Worm (Caenorhabditis elegans) whole organism, L2 larva: Measurements from ENCODE around the gene R05G6.5.
A peak's percentile ranks its signal among the peaks of the same experiment; 100 is the strongest.

Experiments used
- C34F6.9 ChIP-seq: fragments of 150-350 bp; optimal IDR thresholded peaks from 2 replicates; lab custom pipeline; 2014; ENCODE audit warnings: missing biosample characterization, missing genetic modification characterization
- F13H6.1 ChIP-seq: sonication (generic microtip); optimal IDR thresholded peaks from 2 replicates; lab custom pipeline; 2016; ENCODE audit warnings: missing genetic modification characterization, missing compliant biosample characterization
- R02D3.7 ChIP-seq: fragments of 150-350 bp; optimal IDR thresholded peaks from 2 replicates; lab custom pipeline; 2014; ENCODE audit warnings: missing biosample characterization, missing genetic modification characterization
- Y55F3AM.14 ChIP-seq: fragments of 200-800 bp; sonication (Bioruptor generic); optimal IDR thresholded peaks from 2 replicates; lab custom pipeline; 2018; ENCODE audit warnings: mild to moderate bottlenecking, missing genetic modification characterization, missing compliant biosample characterization
- ZK546.5 ChIP-seq: sonication (generic microtip); optimal IDR thresholded peaks from 2 replicates; lab custom pipeline; 2017; ENCODE audit warnings: missing biosample characterization, missing genetic modification characterization
- alr-1 ChIP-seq: fragments of 150-350 bp; optimal IDR thresholded peaks from 2 replicates; lab custom pipeline; 2014; ENCODE audit warnings: missing biosample characterization, missing genetic modification characterization
- aly-2 ChIP-seq: fragments of 150-350 bp; optimal IDR thresholded peaks from 2 replicates; lab custom pipeline; 2014; ENCODE audit warnings: missing biosample characterization, missing genetic modification characterization
- ama-1 ChIP-seq: fragments of 150-350 bp; optimal IDR thresholded peaks from 2 replicates; lab custom pipeline; 2018; ENCODE audit warnings: inconsistent platforms
- blmp-1 ChIP-seq: sonication (generic microtip); optimal IDR thresholded peaks from 2 replicates; lab custom pipeline; 2017; ENCODE audit warnings: missing genetic modification characterization, mild to moderate bottlenecking, missing compliant biosample characterization, antibody characterized with exemption, moderate library complexity; ENCODE audit not compliant: insufficient read depth
- ceh-16 ChIP-seq: fragments of 150-350 bp; optimal IDR thresholded peaks from 2 replicates; lab custom pipeline; 2014; ENCODE audit warnings: missing biosample characterization, missing genetic modification characterization
- ceh-82 ChIP-seq: fragments of 150-350 bp; optimal IDR thresholded peaks from 2 replicates; lab custom pipeline; 2014; ENCODE audit warnings: missing biosample characterization, missing genetic modification characterization
- crh-2 ChIP-seq: sonication (generic microtip); optimal IDR thresholded peaks from 2 replicates; lab custom pipeline; 2017; ENCODE audit warnings: missing biosample characterization, missing genetic modification characterization
- dmd-4 ChIP-seq: sonication (generic microtip); optimal IDR thresholded peaks from 2 replicates; lab custom pipeline; 2017; ENCODE audit warnings: missing biosample characterization, missing genetic modification characterization
- egl-27 ChIP-seq: sonication (generic microtip); optimal IDR thresholded peaks from 3 replicates; lab custom pipeline; 2017; ENCODE audit warnings: missing biosample characterization, missing genetic modification reagents, missing genetic modification characterization
- elt-1 ChIP-seq: fragments of 150-350 bp; optimal IDR thresholded peaks from 2 replicates; lab custom pipeline; 2014; ENCODE audit warnings: missing biosample characterization, missing genetic modification characterization
- elt-3 ChIP-seq: sonication (generic microtip); optimal IDR thresholded peaks from 2 replicates; lab custom pipeline; 2017; ENCODE audit warnings: missing biosample characterization, missing genetic modification characterization
- fos-1 ChIP-seq: fragments of 150-350 bp; optimal IDR thresholded peaks from 2 replicates; lab custom pipeline; 2014; ENCODE audit warnings: missing biosample characterization, missing genetic modification characterization
- gmeb-1 ChIP-seq: fragments of 150-350 bp; optimal IDR thresholded peaks from 2 replicates; lab custom pipeline; 2014; ENCODE audit warnings: missing biosample characterization, missing genetic modification characterization
- lin-11 ChIP-seq: fragments of 150-350 bp; sonication (generic microtip); optimal IDR thresholded peaks from 2 replicates; lab custom pipeline; 2014; ENCODE audit warnings: missing biosample characterization, missing genetic modification characterization, inconsistent platforms, mixed read lengths
- lin-13 ChIP-seq: fragments of 150-350 bp; optimal IDR thresholded peaks from 2 replicates; lab custom pipeline; 2014; ENCODE audit warnings: missing biosample characterization, missing genetic modification reagents, missing genetic modification characterization
- lin-39 ChIP-seq: fragments of 150-350 bp; optimal IDR thresholded peaks from 2 replicates; lab custom pipeline; 2014; ENCODE audit warnings: missing biosample characterization, missing genetic modification reagents, missing genetic modification characterization
- lsy-2 ChIP-seq, 2 experiments: fragments of 150-350 bp in 1 of 2; sonication (generic microtip) in 1 of 2; optimal IDR thresholded peaks; 2 replicates each; lab custom pipeline; 2014 to 2017; ENCODE audit warnings: missing biosample characterization in 2 of 2, missing genetic modification characterization in 2 of 2
- mab-5 ChIP-seq: fragments of 150-350 bp; optimal IDR thresholded peaks from 2 replicates; lab custom pipeline; 2014; ENCODE audit warnings: missing biosample characterization, missing genetic modification characterization
- mbf-1 ChIP-seq: sonication (generic microtip); optimal IDR thresholded peaks from 2 replicates; lab custom pipeline; 2017; ENCODE audit warnings: missing biosample characterization, missing genetic modification characterization
- mdl-1 ChIP-seq, 2 experiments: fragments of 150-350 bp in 1 of 2; sonication (generic microtip) in 1 of 2; optimal IDR thresholded peaks; 2 replicates each; lab custom pipeline; 2017; ENCODE audit warnings: missing biosample characterization in 2 of 2, missing genetic modification characterization in 2 of 2
- nhr-10 ChIP-seq: sonication (generic microtip); optimal IDR thresholded peaks from 2 replicates; lab custom pipeline; 2017; ENCODE audit warnings: missing biosample characterization, missing genetic modification characterization
- nhr-11 ChIP-seq: fragments of 150-350 bp; optimal IDR thresholded peaks from 2 replicates; lab custom pipeline; 2014; ENCODE audit warnings: missing biosample characterization, missing genetic modification characterization
- nhr-12 ChIP-seq: fragments of 150-350 bp; optimal IDR thresholded peaks from 2 replicates; lab custom pipeline; 2014; ENCODE audit warnings: missing biosample characterization, missing genetic modification characterization
- nhr-129 ChIP-seq: fragments of 150-350 bp; optimal IDR thresholded peaks from 2 replicates; lab custom pipeline; 2014; ENCODE audit warnings: missing biosample characterization, missing genetic modification characterization
- nhr-21 ChIP-seq: fragments of 150-350 bp; optimal IDR thresholded peaks from 2 replicates; lab custom pipeline; 2014; ENCODE audit warnings: missing biosample characterization, missing genetic modification characterization
- nhr-23 ChIP-seq: fragments of 150-350 bp; optimal IDR thresholded peaks from 2 replicates; lab custom pipeline; 2014; ENCODE audit warnings: missing biosample characterization, missing genetic modification reagents, missing genetic modification characterization
- nhr-237 ChIP-seq: fragments of 150-350 bp; optimal IDR thresholded peaks from 2 replicates; lab custom pipeline; 2014; ENCODE audit warnings: missing biosample characterization, missing genetic modification characterization
- nhr-25 ChIP-seq: fragments of 150-350 bp; sonication (generic microtip); optimal IDR thresholded peaks from 3 replicates; lab custom pipeline; 2014; ENCODE audit warnings: missing biosample characterization, missing genetic modification characterization
- nhr-6 ChIP-seq: fragments of 150-350 bp; optimal IDR thresholded peaks from 2 replicates; lab custom pipeline; 2014; ENCODE audit warnings: missing biosample characterization, missing genetic modification characterization
- nhr-77 ChIP-seq: fragments of 150-350 bp; optimal IDR thresholded peaks from 2 replicates; lab custom pipeline; 2014; ENCODE audit warnings: missing biosample characterization, missing genetic modification characterization
- peb-1 ChIP-seq: fragments of 150-350 bp; optimal IDR thresholded peaks from 2 replicates; lab custom pipeline; 2014; ENCODE audit warnings: missing biosample characterization, missing genetic modification characterization
- sem-4 ChIP-seq: fragments of 150-350 bp; optimal IDR thresholded peaks from 2 replicates; lab custom pipeline; 2014; ENCODE audit warnings: missing biosample characterization, missing genetic modification reagents, missing genetic modification characterization
- skn-1 ChIP-seq: sonication (generic microtip); optimal IDR thresholded peaks from 2 replicates; lab custom pipeline; 2017; ENCODE audit warnings: missing biosample characterization, missing genetic modification characterization
- sma-3 ChIP-seq: sonication (generic microtip); optimal IDR thresholded peaks from 2 replicates; lab custom pipeline; 2016; ENCODE audit warnings: missing genetic modification reagents, missing genetic modification characterization, missing compliant biosample characterization
- sma-9 ChIP-seq, 2 experiments: fragments of 150-350 bp in 1 of 2; sonication (generic microtip) in 1 of 2; optimal IDR thresholded peaks; 2 replicates each; lab custom pipeline; 2014 to 2016; ENCODE audit warnings: missing genetic modification characterization in 2 of 2, mild to moderate bottlenecking in 1 of 2, missing biosample characterization in 1 of 2, missing compliant biosample characterization in 1 of 2, missing genetic modification reagents in 1 of 2, moderate library complexity in 1 of 2
- snpc-4 ChIP-seq: fragments of 150-350 bp; optimal IDR thresholded peaks from 2 replicates; lab custom pipeline; 2014; ENCODE audit warnings: missing biosample characterization, missing genetic modification characterization
- unc-39 ChIP-seq: fragments of 150-350 bp; optimal IDR thresholded peaks from 2 replicates; lab custom pipeline; 2014; ENCODE audit warnings: missing biosample characterization, missing genetic modification characterization
- unc-55 ChIP-seq: fragments of 150-350 bp; sonication (generic microtip); optimal IDR thresholded peaks from 3 replicates; lab custom pipeline; 2014; ENCODE audit warnings: missing biosample characterization, missing genetic modification reagents, missing genetic modification characterization
- unc-62 ChIP-seq: fragments of 150-350 bp; optimal IDR thresholded peaks from 2 replicates; lab custom pipeline; 2014; ENCODE audit warnings: missing biosample characterization, missing genetic modification reagents, missing genetic modification characterization
- zag-1 ChIP-seq: fragments of 150-350 bp; optimal IDR thresholded peaks from 2 replicates; lab custom pipeline; 2014; ENCODE audit warnings: missing biosample characterization, missing genetic modification characterization
- ztf-1 ChIP-seq: fragments of 200-800 bp; sonication (Bioruptor generic); conservative IDR thresholded peaks from 2 replicates; pipeline ENCODE4 v1.3.6; 2022; ENCODE audit warnings: missing genetic modification characterization, missing compliant biosample characterization
- ztf-11 ChIP-seq: sonication (generic microtip); optimal IDR thresholded peaks from 2 replicates; lab custom pipeline; 2017; ENCODE audit warnings: missing biosample characterization, missing genetic modification characterization
- ztf-4 ChIP-seq: fragments of 150-350 bp; optimal IDR thresholded peaks from 2 replicates; lab custom pipeline; 2014; ENCODE audit warnings: missing biosample characterization, missing genetic modification characterization

Gene R05G6.5

ce11 chrIV:7506711-7507110 lies 1.5 kb upstream of the R05G6.5 start:
- no peak for TF ChIP-seq ztf-11 (tag; lab: Kevin White, UChicago)
- TF ChIP-seq R02D3.7 (tag; lab: Kevin White, UChicago) = no peak
- no peak for TF ChIP-seq lin-13 (GFP tag; lab: Kevin White, UChicago)
- no peak for TF ChIP-seq nhr-23
- no peak for TF ChIP-seq fos-1 (tag; lab: Kevin White, UChicago)
- no peak for TF ChIP-seq skn-1 (tag; lab: Kevin White, UChicago)
- no peak for TF ChIP-seq sem-4 (tag; lab: Kevin White, UChicago)
- no peak for TF ChIP-seq unc-55 (GFP tag; lab: Kevin White, UChicago)
- TF ChIP-seq unc-62 (GFP tag; lab: Kevin White, UChicago) = no peak
- TF ChIP-seq, all 48 proteins: peak for 0

- peak; percentile 35 for TF ChIP-seq ama-1 (lab: Kevin White, UChicago)
- no peak for TF ChIP-seq peb-1 (tag; lab: Kevin White, UChicago)
- no peak for TF ChIP-seq nhr-6 (tag; lab: Kevin White, UChicago)
- TF ChIP-seq snpc-4 (tag; lab: Kevin White, UChicago) = no peak
- no peak for TF ChIP-seq mbf-1 (tag; lab: Kevin White, UChicago)
- TF ChIP-seq elt-1 (tag; lab: Kevin White, UChicago) = no peak
- TF ChIP-seq fos-1 (tag; lab: Kevin White, UChicago) = no peak
- TF ChIP-seq unc-55 (GFP tag; lab: Kevin White, UChicago) = no peak
- peak; percentile 28 for TF ChIP-seq sma-3 (GFP tag; lab: Kevin White, UChicago)
- no peak for TF ChIP-seq ztf-4 (tag; lab: Kevin White, UChicago)
- no peak for TF ChIP-seq Y55F3AM.14 (GFP tag; lab: Kevin White, UChicago)
- TF ChIP-seq unc-62 (GFP tag; lab: Kevin White, UChicago) = no peak
- TF ChIP-seq gmeb-1 (tag; lab: Kevin White, UChicago) = peak; percentile 56
- TF ChIP-seq sem-4 (tag; lab: Kevin White, UChicago) = peak; percentile 22
- TF ChIP-seq mab-5 (tag; lab: Kevin White, UChicago) = no peak
- no peak for TF ChIP-seq zag-1 (tag; lab: Kevin White, UChicago)
- no peak for TF ChIP-seq nhr-23
- peak; percentile 62 for TF ChIP-seq sma-9 (GFP tag; optimal IDR thresholded peaks at IDR 0.05; lab: Kevin White, UChicago)
- TF ChIP-seq sma-9 (tag; optimal IDR thresholded peaks at IDR 0.05; lab: Kevin White, UChicago) = no peak
- peak; percentile 24 for TF ChIP-seq C34F6.9 (tag; lab: Kevin White, UChicago)
- no peak for TF ChIP-seq skn-1 (tag; lab: Kevin White, UChicago)
- no peak for TF ChIP-seq dmd-4
- TF ChIP-seq nhr-129 = peak; percentile 99
- TF ChIP-seq ZK546.5 (tag; lab: Kevin White, UChicago) = no peak
- no peak for TF ChIP-seq R02D3.7 (tag; lab: Kevin White, UChicago)
- TF ChIP-seq ceh-16 = no peak
- no peak for TF ChIP-seq unc-39
- peak; percentile 65 for TF ChIP-seq nhr-21 (tag; lab: Kevin White, UChicago)
- TF ChIP-seq blmp-1 = no peak
- no peak for TF ChIP-seq alr-1 (tag; lab: Kevin White, UChicago)
- no peak for TF ChIP-seq nhr-12 (tag; lab: Kevin White, UChicago)
- peak; percentile 29 for TF ChIP-seq crh-2 (tag; lab: Kevin White, UChicago)
- TF ChIP-seq elt-3 (tag; lab: Kevin White, UChicago) = no peak
- no peak for TF ChIP-seq ztf-1 (GFP tag; lab: Robert Waterston, UW)
- peak; percentile 21 for TF ChIP-seq lin-13 (GFP tag; lab: Kevin White, UChicago)
- no peak for TF ChIP-seq lin-11 (tag; lab: Kevin White, UChicago)
- peak; percentile 35 for TF ChIP-seq F13H6.1 (tag; lab: Kevin White, UChicago)
- TF ChIP-seq nhr-77 (tag; lab: Kevin White, UChicago) = no peak
- TF ChIP-seq ztf-11 (tag; lab: Kevin White, UChicago) = no peak
- TF ChIP-seq lsy-2 (tag; optimal IDR thresholded peaks at IDR 0.05; lab: Kevin White, UChicago) = peak in 1 of 2 experiments; percentile 61
- no peak for TF ChIP-seq ceh-82 (tag; lab: Kevin White, UChicago)
- no peak for TF ChIP-seq egl-27 (tag; lab: Kevin White, UChicago)
- no peak for TF ChIP-seq nhr-10 (tag; lab: Kevin White, UChicago)
- TF ChIP-seq nhr-237 = no peak
- no peak for TF ChIP-seq aly-2 (tag; lab: Kevin White, UChicago)
- TF ChIP-seq nhr-11 (tag; lab: Kevin White, UChicago) = no peak
- TF ChIP-seq mdl-1 (tag; optimal IDR thresholded peaks at IDR 0.05; lab: Kevin White, UChicago) = peak in 1 of 2 experiments; percentile 1
- no peak for TF ChIP-seq lin-39 (tag; lab: Kevin White, UChicago)
- peak; percentile 58 for TF ChIP-seq nhr-25
These were observed 862 bp upstream of the R05G6.5 start for ce11 chrIV:7507305-7507704.
